Worm (Caenorhabditis elegans) whole organism, L4 larva: ENCODE measurements around the gene gcp-2.1.

Experiments used
- ama-1 ChIP-seq: fragments of 150-350 bp; optimal IDR thresholded peaks from 2 replicates; lab custom pipeline; 2014; ENCODE audit warnings: inconsistent platforms, mixed read lengths
- ceh-82 ChIP-seq: sonication (generic microtip); optimal IDR thresholded peaks from 2 replicates; lab custom pipeline; 2017; ENCODE audit warnings: missing biosample characterization, missing genetic modification characterization
- daf-12 ChIP-seq: fragments of 150-350 bp; optimal IDR thresholded peaks from 2 replicates; lab custom pipeline; 2014; ENCODE audit warnings: missing biosample characterization, missing genetic modification reagents, missing genetic modification characterization
- lin-39 ChIP-seq: fragments of 150-350 bp; optimal IDR thresholded peaks from 2 replicates; lab custom pipeline; 2014; ENCODE audit warnings: missing biosample characterization, missing genetic modification reagents, missing genetic modification characterization
- nhr-237 ChIP-seq: sonication (generic microtip); optimal IDR thresholded peaks from 2 replicates; lab custom pipeline; 2017; ENCODE audit warnings: missing biosample characterization, missing genetic modification characterization
- nhr-41 ChIP-seq: fragments of 200-800 bp; sonication (Bioruptor generic); IDR thresholded peaks from 2 replicates; pipeline ENCODE4 v1.3.6; 2022; ENCODE audit warnings: missing genetic modification reagents, missing genetic modification characterization, missing compliant biosample characterization
- nhr-77 ChIP-seq: fragments of 150-350 bp; optimal IDR thresholded peaks from 2 replicates; lab custom pipeline; 2014; ENCODE audit warnings: missing biosample characterization, missing genetic modification characterization
- php-3 ChIP-seq: fragments of 200-800 bp; sonication (Bioruptor generic); IDR thresholded peaks from 2 replicates; pipeline ENCODE4 v1.3.6; 2022; ENCODE audit warnings: missing genetic modification reagents, missing genetic modification characterization, missing compliant biosample characterization
- rbr-2 ChIP-seq: sonication (generic microtip); optimal IDR thresholded peaks from 2 replicates; lab custom pipeline; 2016; ENCODE audit warnings: missing genotype, missing genetic modification characterization, missing compliant biosample characterization

DNA sequence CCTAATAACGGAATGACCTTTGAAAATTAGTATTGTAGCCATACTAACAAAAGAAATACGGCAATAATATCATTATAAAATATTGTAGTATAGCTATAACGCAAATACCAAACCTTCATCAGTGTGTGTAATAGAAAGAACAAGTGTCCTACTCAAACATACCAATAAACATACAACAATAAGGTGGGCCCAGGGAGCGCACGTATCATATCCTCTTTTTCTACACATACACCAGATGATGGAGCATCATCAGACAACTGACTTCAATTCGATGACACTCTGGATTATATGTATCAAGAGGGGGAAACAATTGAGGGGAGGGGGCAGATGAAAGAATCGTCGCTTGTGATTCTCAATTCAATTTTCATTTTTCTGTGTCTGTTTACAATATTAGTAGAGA, 1.4 kb upstream of the gcp-2.1 start:
- TF ChIP-seq ceh-82, result no peak
- no peak for TF ChIP-seq daf-12
- TF ChIP-seq nhr-41 (GFP tag; lab: Robert Waterston, UW), result no peak
- TF ChIP-seq nhr-237 (tag; lab: Kevin White, UChicago), result no peak
- no peak for TF ChIP-seq rbr-2
- TF ChIP-seq lin-39, result no peak
- TF ChIP-seq nhr-77 (tag; lab: Kevin White, UChicago), result no peak
- TF ChIP-seq ama-1 (lab: Kevin White, UChicago), result no peak
- TF ChIP-seq php-3 (GFP tag; lab: Robert Waterston, UW), result no peak
